Worm (Caenorhabditis elegans): ENCODE data around the gene orai-1.

Gene orai-1

ce11 chrIII:646454-646853 lies at the start of gene orai-1:
orai-1 (plus strand) TSS chrIII:646754.
- no peak for TF ChIP-seq F13C5.2 (tag; optimal IDR thresholded peaks at IDR 0.05)
- TF ChIP-seq ets-7 (tag; optimal IDR thresholded peaks at IDR 0.05), result no peak
- no peak for TF ChIP-seq hmg-4 (GFP tag; optimal IDR thresholded peaks at IDR 0.05)
- no peak for TF ChIP-seq ceh-36 (tag; optimal IDR thresholded peaks at IDR 0.05)
- no peak for TF ChIP-seq tra-4 (tag; optimal IDR thresholded peaks at IDR 0.05)
- no peak for TF ChIP-seq tbx-37 (GFP tag; conservative IDR thresholded peaks at IDR 0.05)
- TF ChIP-seq hmbx-1 (tag; optimal IDR thresholded peaks at IDR 0.05), result no peak
- no peak for TF ChIP-seq B0310.2 (tag; optimal IDR thresholded peaks at IDR 0.05)
- no peak for TF ChIP-seq tbx-11 (GFP tag; IDR thresholded peaks at IDR 0.05)
- no peak for TF ChIP-seq aly-1 (tag; optimal IDR thresholded peaks at IDR 0.05)
- TF ChIP-seq ceh-13 (GFP tag; optimal IDR thresholded peaks at IDR 0.05), result no peak
- no peak for TF ChIP-seq sea-1 (GFP tag; conservative IDR thresholded peaks at IDR 0.05)
- no peak for TF ChIP-seq pes-1 (GFP tag; IDR thresholded peaks at IDR 0.05)
- TF ChIP-seq scrt-1 (GFP tag; IDR thresholded peaks at IDR 0.05), result no peak
- no peak for TF ChIP-seq flt-1 (GFP tag; IDR thresholded peaks at IDR 0.05)
- no peak for TF ChIP-seq hnd-1 (tag; optimal IDR thresholded peaks at IDR 0.05)
- no peak for TF ChIP-seq ama-1 (optimal IDR thresholded peaks at IDR 0.05)

ce11 chrIII:598168-598567 lies 48.4 kb upstream of the orai-1 start:
- TF ChIP-seq ceh-36 (tag; optimal IDR thresholded peaks at IDR 0.05), result no peak
- TF ChIP-seq ama-1 (optimal IDR thresholded peaks at IDR 0.05), result no peak
- TF ChIP-seq ceh-13 (GFP tag; optimal IDR thresholded peaks at IDR 0.05), result no peak
- TF ChIP-seq pes-1 (GFP tag; IDR thresholded peaks at IDR 0.05), result no peak
- TF ChIP-seq hmg-4 (GFP tag; optimal IDR thresholded peaks at IDR 0.05), result no peak
- TF ChIP-seq ets-7 (tag; optimal IDR thresholded peaks at IDR 0.05), result no peak
- no peak for TF ChIP-seq tra-4 (tag; optimal IDR thresholded peaks at IDR 0.05)
- TF ChIP-seq B0310.2 (tag; optimal IDR thresholded peaks at IDR 0.05), result no peak
- TF ChIP-seq scrt-1 (GFP tag; IDR thresholded peaks at IDR 0.05), result no peak
- no peak for TF ChIP-seq tbx-11 (GFP tag; IDR thresholded peaks at IDR 0.05)
- TF ChIP-seq aly-1 (tag; optimal IDR thresholded peaks at IDR 0.05), result no peak
- TF ChIP-seq tbx-37 (GFP tag; conservative IDR thresholded peaks at IDR 0.05), result no peak
- TF ChIP-seq sea-1 (GFP tag; conservative IDR thresholded peaks at IDR 0.05), result no peak
- no peak for TF ChIP-seq hnd-1 (tag; optimal IDR thresholded peaks at IDR 0.05)

ce11 chrIII:598687-599086 lies 47.9 kb upstream of the orai-1 start, which contains the start of gene Y55B1AR.2:
Y55B1AR.2 (minus strand) TSS chrIII:598787.
- TF ChIP-seq tbx-37 (GFP tag; conservative IDR thresholded peaks at IDR 0.05), result no peak
- no peak for TF ChIP-seq hmbx-1 (tag; optimal IDR thresholded peaks at IDR 0.05)
- TF ChIP-seq scrt-1 (GFP tag; IDR thresholded peaks at IDR 0.05), result no peak
- TF ChIP-seq tra-4 (tag; optimal IDR thresholded peaks at IDR 0.05), result no peak
- no peak for TF ChIP-seq B0310.2 (tag; optimal IDR thresholded peaks at IDR 0.05)
- TF ChIP-seq ets-7 (tag; optimal IDR thresholded peaks at IDR 0.05), result no peak
- TF ChIP-seq pes-1 (GFP tag; IDR thresholded peaks at IDR 0.05), result no peak
- no peak for TF ChIP-seq ceh-36 (tag; optimal IDR thresholded peaks at IDR 0.05)
- TF ChIP-seq flt-1 (GFP tag; IDR thresholded peaks at IDR 0.05), result no peak
- no peak for TF ChIP-seq tbx-11 (GFP tag; IDR thresholded peaks at IDR 0.05)
- no peak for TF ChIP-seq ceh-13 (GFP tag; optimal IDR thresholded peaks at IDR 0.05)
- TF ChIP-seq F13C5.2 (tag; optimal IDR thresholded peaks at IDR 0.05), result no peak
- TF ChIP-seq aly-1 (tag; optimal IDR thresholded peaks at IDR 0.05), result no peak
- TF ChIP-seq sea-1 (GFP tag; conservative IDR thresholded peaks at IDR 0.05), result no peak
- TF ChIP-seq hnd-1 (tag; optimal IDR thresholded peaks at IDR 0.05), result no peak
- no peak for TF ChIP-seq ama-1 (optimal IDR thresholded peaks at IDR 0.05)

- TF ChIP-seq tbx-11 (GFP tag; IDR thresholded peaks at IDR 0.05) (no peak), ceh-13 (GFP tag; optimal IDR thresholded peaks at IDR 0.05) (no peak), scrt-1 (GFP tag; IDR thresholded peaks at IDR 0.05) (no peak), ceh-36 (tag; optimal IDR thresholded peaks at IDR 0.05) (no peak), hmbx-1 (tag; optimal IDR thresholded peaks at IDR 0.05) (no peak), aly-1 (tag; optimal IDR thresholded peaks at IDR 0.05) (no peak), hnd-1 (tag; optimal IDR thresholded peaks at IDR 0.05) (no peak), hmg-4 (GFP tag; optimal IDR thresholded peaks at IDR 0.05) (no peak), tra-4 (tag; optimal IDR thresholded peaks at IDR 0.05) (no peak), tbx-37 (GFP tag; conservative IDR thresholded peaks at IDR 0.05) (no peak), B0310.2 (tag; optimal IDR thresholded peaks at IDR 0.05) (no peak), ets-7 (tag; optimal IDR thresholded peaks at IDR 0.05) (no peak), flt-1 (GFP tag; IDR thresholded peaks at IDR 0.05) (no peak)
Measured at ce11 chrIII:599279-599678, 47.3 kb upstream of the orai-1 start.

- TF ChIP-seq pes-1 (GFP tag; IDR thresholded peaks at IDR 0.05) (no peak), tra-4 (tag; optimal IDR thresholded peaks at IDR 0.05) (no peak), ceh-36 (tag; optimal IDR thresholded peaks at IDR 0.05) (no peak), hmbx-1 (tag; optimal IDR thresholded peaks at IDR 0.05) (no peak), hmg-4 (GFP tag; optimal IDR thresholded peaks at IDR 0.05) (no peak), hnd-1 (tag; optimal IDR thresholded peaks at IDR 0.05) (no peak), ceh-13 (GFP tag; optimal IDR thresholded peaks at IDR 0.05) (no peak), scrt-1 (GFP tag; IDR thresholded peaks at IDR 0.05) (no peak), F13C5.2 (tag; optimal IDR thresholded peaks at IDR 0.05) (no peak), B0310.2 (tag; optimal IDR thresholded peaks at IDR 0.05) (no peak)
Measured at ce11 chrIII:600316-600932, 46.1 kb upstream of the orai-1 start, which contains the start of gene lec-6. lec-6 (minus strand) TSS chrIII:600366.

- no peak for TF ChIP-seq hnd-1 (tag; optimal IDR thresholded peaks at IDR 0.05)
- no peak for TF ChIP-seq F13C5.2 (tag; optimal IDR thresholded peaks at IDR 0.05)
- no peak for TF ChIP-seq tra-4 (tag; optimal IDR thresholded peaks at IDR 0.05)
- TF ChIP-seq ceh-13 (GFP tag; optimal IDR thresholded peaks at IDR 0.05), result no peak
- TF ChIP-seq hmg-4 (GFP tag; optimal IDR thresholded peaks at IDR 0.05), result no peak
- TF ChIP-seq ama-1 (optimal IDR thresholded peaks at IDR 0.05), result no peak
- TF ChIP-seq ets-7 (tag; optimal IDR thresholded peaks at IDR 0.05), result no peak
- no peak for TF ChIP-seq ceh-36 (tag; optimal IDR thresholded peaks at IDR 0.05)
- no peak for TF ChIP-seq flt-1 (GFP tag; IDR thresholded peaks at IDR 0.05)
- no peak for TF ChIP-seq tbx-11 (GFP tag; IDR thresholded peaks at IDR 0.05)
- TF ChIP-seq scrt-1 (GFP tag; IDR thresholded peaks at IDR 0.05), result no peak
- TF ChIP-seq sea-1 (GFP tag; conservative IDR thresholded peaks at IDR 0.05), result no peak
- no peak for TF ChIP-seq pes-1 (GFP tag; IDR thresholded peaks at IDR 0.05)
Measured at ce11 chrIII:605415-606054, 41.0 kb upstream of the orai-1 start, which contains the start of the genes Y55B1AR.4 and ttr-7. Y55B1AR.4 (minus strand) TSS chrIII:605515. ttr-7 (plus strand) TSS chrIII:606004.

All from whole organism, early embryonic.